Fruit fly (Drosophila melanogaster) whole organism, embryonic: ENCODE results near the gene CG42445.

Experiments
- Blimp-1 ChIP-seq: fragments of 200-800 bp; sonication (Bioruptor generic); optimal IDR thresholded peaks from 3 replicates; lab custom pipeline; 2018; ENCODE audit warnings: missing biosample characterization, missing genetic modification characterization, mild to moderate bottlenecking, moderate library complexity, missing genetic modification reagents
- CG17359 ChIP-seq: fragments of 200-800 bp; sonication (Bioruptor generic); optimal IDR thresholded peaks from 3 replicates; lab custom pipeline; 2018; ENCODE audit warnings: missing biosample characterization, mild to moderate bottlenecking, missing genetic modification characterization, moderate library complexity
- Sry-β ChIP-seq: fragments of 200-800 bp; sonication (Bioruptor generic); optimal IDR thresholded peaks from 2 replicates; lab custom pipeline; 2018; ENCODE audit warnings: missing biosample characterization, mild to moderate bottlenecking, missing genetic modification characterization, moderate library complexity
- sd ChIP-seq: fragments of 200-800 bp; sonication (Bioruptor generic); optimal IDR thresholded peaks from 3 replicates; lab custom pipeline; 2018; ENCODE audit warnings: missing biosample characterization, mild to moderate bottlenecking, missing genetic modification characterization, moderate library complexity

dm6 chr3L:8202317-8202842 lies 43.7 kb upstream of the CG42445 start, which contains the start of the genes CG7366 and CG13679:
- TF ChIP-seq Blimp-1 (GFP tag; lab: Kevin White, UChicago) = no peak
- no peak for TF ChIP-seq Sry-β (GFP tag; lab: Kevin White, UChicago)
- TF ChIP-seq sd (tag; lab: Kevin White, UChicago) = no peak
- no peak for TF ChIP-seq CG17359 (tag; lab: Kevin White, UChicago)
